Worm (Caenorhabditis elegans) whole organism, mixed stage, embryonic: Measurements from ENCODE around the gene C54F6.18.

Source experiments
- M03D4.4 ChIP-seq: sonication (generic microtip); optimal IDR thresholded peaks from 2 replicates; lab custom pipeline; 2017; ENCODE audit warnings: mild to moderate bottlenecking, missing genetic modification characterization, missing compliant biosample characterization
- blmp-1 ChIP-seq: fragments of 150-350 bp; optimal IDR thresholded peaks from 2 replicates; lab custom pipeline; 2014; ENCODE audit warnings: missing biosample characterization, missing genetic modification characterization
- ceh-39 ChIP-seq: fragments of 150-350 bp; optimal IDR thresholded peaks from 2 replicates; lab custom pipeline; 2014; ENCODE audit warnings: missing biosample characterization, missing genetic modification characterization
- ceh-43 ChIP-seq: fragments of 200-800 bp; sonication (Bioruptor generic); optimal IDR thresholded peaks from 2 replicates; lab custom pipeline; 2018; ENCODE audit warnings: mild to moderate bottlenecking, missing genetic modification characterization, moderate library complexity, missing compliant biosample characterization
- ceh-83 ChIP-seq: fragments of 200-800 bp; sonication (Bioruptor generic); optimal IDR thresholded peaks from 2 replicates; lab custom pipeline; 2018; ENCODE audit warnings: mild to moderate bottlenecking, missing genetic modification characterization, missing compliant biosample characterization
- ces-1 ChIP-seq: fragments of 150-350 bp; optimal IDR thresholded peaks from 2 replicates; lab custom pipeline; 2014; ENCODE audit warnings: missing biosample characterization, missing genetic modification reagents, missing genetic modification characterization
- cnd-1 ChIP-seq: fragments of 200-800 bp; sonication (Bioruptor generic); optimal IDR thresholded peaks from 2 replicates; lab custom pipeline; 2018; ENCODE audit warnings: mild to moderate bottlenecking, missing genetic modification characterization, missing compliant biosample characterization
- drap-1 ChIP-seq: fragments of 200-800 bp; sonication (Bioruptor generic); optimal IDR thresholded peaks from 3 replicates; lab custom pipeline; 2018; ENCODE audit warnings: mild to moderate bottlenecking, missing genetic modification characterization, missing compliant biosample characterization
- elt-1 ChIP-seq: sonication (generic microtip); optimal IDR thresholded peaks from 2 replicates; lab custom pipeline; 2017; ENCODE audit warnings: missing genetic modification characterization, mild to moderate bottlenecking, missing compliant biosample characterization, antibody characterized with exemption, moderate library complexity, borderline replicate concordance; ENCODE audit not compliant: insufficient read depth
- elt-3 ChIP-seq: fragments of 150-350 bp; optimal IDR thresholded peaks from 2 replicates; lab custom pipeline; 2014; ENCODE audit warnings: missing biosample characterization, missing genetic modification characterization
- flh-1 ChIP-seq: fragments of 200-800 bp; sonication (Bioruptor generic); optimal IDR thresholded peaks from 2 replicates; lab custom pipeline; 2018; ENCODE audit warnings: mild to moderate bottlenecking, missing genetic modification characterization, moderate library complexity, missing compliant biosample characterization
- ham-2 ChIP-seq: fragments of 200-800 bp; sonication (Bioruptor generic); optimal IDR thresholded peaks from 2 replicates; lab custom pipeline; 2018; ENCODE audit warnings: mild to moderate bottlenecking, missing genetic modification characterization, missing compliant biosample characterization
- hlh-1 ChIP-seq: fragments of 150-350 bp; optimal IDR thresholded peaks from 2 replicates; lab custom pipeline; 2014; ENCODE audit warnings: missing biosample characterization, missing genetic modification reagents, missing genetic modification characterization
- lin-13 ChIP-seq: fragments of 150-350 bp; optimal IDR thresholded peaks from 2 replicates; lab custom pipeline; 2014; ENCODE audit warnings: missing biosample characterization, missing genetic modification characterization
- lin-32 ChIP-seq: fragments of 200-800 bp; sonication (Bioruptor generic); optimal IDR thresholded peaks from 2 replicates; lab custom pipeline; 2018; ENCODE audit warnings: mild to moderate bottlenecking, missing genetic modification characterization, missing compliant biosample characterization
- lsy-2 ChIP-seq: fragments of 150-350 bp; optimal IDR thresholded peaks from 2 replicates; lab custom pipeline; 2014; ENCODE audit warnings: missing biosample characterization, missing genetic modification characterization
- mab-5 ChIP-seq: fragments of 150-350 bp; optimal IDR thresholded peaks from 2 replicates; lab custom pipeline; 2014; ENCODE audit warnings: missing biosample characterization, missing genetic modification characterization
- mep-1 ChIP-seq: fragments of 150-350 bp; optimal IDR thresholded peaks from 2 replicates; lab custom pipeline; 2017; ENCODE audit warnings: missing biosample characterization, missing genetic modification reagents, missing genetic modification characterization, inconsistent platforms
- mls-2 ChIP-seq: sonication (generic microtip); optimal IDR thresholded peaks from 2 replicates; lab custom pipeline; 2016; ENCODE audit warnings: mild to moderate bottlenecking, missing genetic modification characterization, moderate library complexity, missing compliant biosample characterization
- nhr-2 ChIP-seq: fragments of 150-350 bp; optimal IDR thresholded peaks from 2 replicates; lab custom pipeline; 2014; ENCODE audit warnings: missing biosample characterization, missing genetic modification characterization
- nhr-237 ChIP-seq: fragments of 150-350 bp; optimal IDR thresholded peaks from 2 replicates; lab custom pipeline; 2014; ENCODE audit warnings: missing biosample characterization, missing genetic modification characterization
- nhr-28 ChIP-seq: fragments of 150-350 bp; optimal IDR thresholded peaks from 2 replicates; lab custom pipeline; 2014; ENCODE audit warnings: missing biosample characterization, missing genetic modification characterization
- nhr-76 ChIP-seq: sonication (generic microtip); optimal IDR thresholded peaks from 2 replicates; lab custom pipeline; 2017; ENCODE audit warnings: missing biosample characterization, missing genetic modification characterization
- pha-4 ChIP-seq: fragments of 150-350 bp; optimal IDR thresholded peaks from 2 replicates; lab custom pipeline; 2018; ENCODE audit warnings: missing biosample characterization, missing genetic modification reagents, missing genetic modification characterization
- sem-2 ChIP-seq: fragments of 200-800 bp; sonication (Bioruptor generic); optimal IDR thresholded peaks from 2 replicates; lab custom pipeline; 2018; ENCODE audit warnings: mild to moderate bottlenecking, missing genetic modification characterization, missing compliant biosample characterization
- snpc-4 ChIP-seq: fragments of 150-350 bp; optimal IDR thresholded peaks from 2 replicates; lab custom pipeline; 2014; ENCODE audit warnings: missing biosample characterization, missing genetic modification characterization
- tbx-8 ChIP-seq: fragments of 200-800 bp; sonication (Bioruptor generic); optimal IDR thresholded peaks from 2 replicates; lab custom pipeline; 2018; ENCODE audit warnings: mild to moderate bottlenecking, missing genetic modification characterization, moderate library complexity, missing compliant biosample characterization
- unc-120 ChIP-seq: sonication (generic microtip); optimal IDR thresholded peaks from 2 replicates; lab custom pipeline; 2017; ENCODE audit warnings: missing genetic modification characterization, missing compliant biosample characterization; ENCODE audit not compliant: poor library complexity, severe bottlenecking
- unc-39 ChIP-seq: fragments of 150-350 bp; optimal IDR thresholded peaks from 2 replicates; lab custom pipeline; 2014; ENCODE audit warnings: missing biosample characterization, missing genetic modification characterization
- unc-62 ChIP-seq: fragments of 150-350 bp; optimal IDR thresholded peaks from 2 replicates; lab custom pipeline; 2014; ENCODE audit warnings: missing biosample characterization, missing genetic modification reagents, missing genetic modification characterization
- zip-8 ChIP-seq: fragments of 150-350 bp; optimal IDR thresholded peaks from 2 replicates; lab custom pipeline; 2014; ENCODE audit warnings: missing biosample characterization, missing genetic modification characterization
- ztf-11 ChIP-seq: fragments of 150-350 bp; optimal IDR thresholded peaks from 2 replicates; lab custom pipeline; 2014; ENCODE audit warnings: missing biosample characterization, missing genetic modification characterization

Gene C54F6.18

DNA sequence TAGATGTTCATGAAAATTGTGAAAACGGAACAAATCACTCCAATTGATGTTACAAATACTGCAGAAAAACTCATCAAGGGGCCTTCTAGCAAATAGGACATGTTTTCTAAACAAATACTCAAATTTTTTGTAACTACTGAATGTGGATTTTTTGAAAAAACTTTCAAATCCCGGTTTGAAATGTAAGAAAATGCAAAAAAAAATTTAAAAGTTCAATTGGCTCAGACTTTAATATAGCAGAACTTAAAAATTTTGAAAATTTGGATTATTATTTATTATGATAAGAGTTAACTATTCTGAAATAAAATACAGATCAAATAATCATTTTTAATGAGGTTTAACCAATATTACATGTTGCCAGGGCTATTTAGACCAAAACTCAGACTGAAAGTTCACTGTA, 35.5 kb upstream of the C54F6.18 start, which contains the start of gene srbc-9:
Gene srbc-9 (minus strand): TSS at position 101 of the 400 bp plus-strand sequence.
- TF ChIP-seq elt-1, result no peak
- no peak for TF ChIP-seq pha-4 (tag; lab: Kevin White, UChicago)
- TF ChIP-seq hlh-1 (tag; lab: Kevin White, UChicago), result no peak
- TF ChIP-seq lsy-2, result no peak

DNA sequence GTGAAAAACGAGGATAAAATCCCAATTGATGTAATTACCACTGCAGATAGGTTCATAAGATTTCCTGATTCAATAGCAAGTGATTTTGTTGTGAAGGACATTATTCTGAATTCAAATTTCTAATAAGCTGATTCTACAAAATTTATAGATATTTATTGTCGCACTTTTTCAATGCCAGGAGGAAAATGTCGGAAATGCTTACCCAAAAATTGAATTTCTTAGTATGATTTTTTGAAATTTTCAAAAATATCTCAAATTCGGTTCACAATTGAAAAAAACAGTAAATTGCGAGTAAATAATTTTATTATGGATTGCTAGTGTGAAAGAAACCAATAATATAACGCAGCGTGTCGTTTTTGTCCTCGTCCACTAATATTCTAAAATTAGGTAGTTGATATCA, 32.9 kb upstream of the C54F6.18 start, which contains the start of gene srbc-10:
Gene srbc-10 (minus strand): TSS at position 101 of the 400 bp plus-strand sequence.
- TF ChIP-seq nhr-237 (tag; lab: Kevin White, UChicago) (no peak), lin-13 (no peak), ham-2 (GFP tag; lab: Kevin White, UChicago) (no peak), cnd-1 (no peak), zip-8 (tag; lab: Kevin White, UChicago) (no peak), nhr-2 (tag; lab: Kevin White, UChicago) (no peak), mep-1 (tag; lab: Kevin White, UChicago) (no peak)
- TF ChIP-seq, all 35 proteins: peak for 0

DNA sequence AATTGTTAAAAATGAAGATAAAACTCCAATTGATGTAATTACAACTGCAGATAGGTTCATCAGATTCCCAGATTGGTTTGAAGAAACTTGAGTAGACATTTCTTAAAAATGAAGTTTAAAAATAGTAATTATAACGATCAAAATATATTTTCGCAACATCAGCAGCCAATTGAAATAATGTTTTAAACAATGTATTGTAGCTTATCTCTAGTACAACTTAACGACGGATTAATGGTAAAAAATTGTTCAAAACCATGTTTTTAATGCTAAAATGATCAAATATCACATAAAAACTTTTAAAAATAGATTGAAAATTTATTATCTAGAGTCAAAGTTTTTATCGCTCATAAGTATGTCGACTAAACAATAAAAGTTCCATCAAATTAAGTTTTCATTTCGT, 30.6 kb upstream of the C54F6.18 start, which contains the start of gene srbc-11:
Gene srbc-11 (minus strand): TSS at position 101 of the 400 bp plus-strand sequence.
- TF ChIP-seq unc-120, result no peak
- no peak for TF ChIP-seq snpc-4 (tag; lab: Kevin White, UChicago)
- TF ChIP-seq mls-2 (tag; lab: Kevin White, UChicago), result no peak
- no peak for TF ChIP-seq nhr-76
- TF ChIP-seq ceh-39 (tag; lab: Kevin White, UChicago), result no peak
- TF ChIP-seq drap-1 (GFP tag; lab: Kevin White, UChicago), result no peak
- TF ChIP-seq ces-1, result no peak
- TF ChIP-seq nhr-28 (tag; lab: Kevin White, UChicago), result no peak
- TF ChIP-seq unc-39 (tag; lab: Kevin White, UChicago), result no peak
- TF ChIP-seq blmp-1 (tag; lab: Kevin White, UChicago), result no peak
- no peak for TF ChIP-seq lin-32 (GFP tag; lab: Kevin White, UChicago)
- TF ChIP-seq, all 35 proteins: peak for 0

DNA sequence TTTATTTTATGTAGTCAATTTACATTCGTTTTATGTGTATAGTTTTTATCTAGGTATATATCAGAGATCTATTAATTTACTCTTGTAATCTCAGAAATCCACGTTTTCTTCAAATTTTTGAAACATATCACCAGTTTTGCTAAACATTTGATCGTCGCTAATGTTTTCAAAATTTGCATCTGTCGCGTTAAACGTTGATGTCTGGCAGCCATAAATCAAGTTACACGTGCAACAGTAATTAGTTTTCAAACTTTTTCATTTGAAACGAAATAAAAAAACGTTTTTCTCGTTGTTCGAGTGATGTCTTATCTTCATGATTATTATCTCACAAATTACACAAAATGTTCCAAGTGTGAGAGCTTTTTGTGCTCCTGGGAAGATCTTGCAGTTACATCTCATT, 28.4 kb upstream of the C54F6.18 start, which contains the start of gene srh-79:
Gene srh-79 (plus strand): TSS at position 301 of the 400 bp plus-strand sequence.
- no peak for TF ChIP-seq nhr-2 (tag; lab: Kevin White, UChicago)
- TF ChIP-seq unc-62 (GFP tag; lab: Kevin White, UChicago), result no peak
- TF ChIP-seq lsy-2, result no peak
- no peak for TF ChIP-seq drap-1 (GFP tag; lab: Kevin White, UChicago)
- no peak for TF ChIP-seq lin-13
- no peak for TF ChIP-seq sem-2 (GFP tag; lab: Kevin White, UChicago)
- no peak for TF ChIP-seq lin-32 (GFP tag; lab: Kevin White, UChicago)
- no peak for TF ChIP-seq blmp-1 (tag; lab: Kevin White, UChicago)
- no peak for TF ChIP-seq flh-1
- no peak for TF ChIP-seq ceh-83 (GFP tag; lab: Kevin White, UChicago)
- TF ChIP-seq ceh-43 (GFP tag; lab: Kevin White, UChicago), result no peak
- no peak for TF ChIP-seq elt-1
- no peak for TF ChIP-seq tbx-8
- TF ChIP-seq mab-5 (tag; lab: Kevin White, UChicago), result no peak
- TF ChIP-seq nhr-28 (tag; lab: Kevin White, UChicago), result no peak
- no peak for TF ChIP-seq unc-120
- no peak for TF ChIP-seq nhr-76
- TF ChIP-seq ztf-11 (tag; lab: Kevin White, UChicago), result no peak
- TF ChIP-seq ces-1, result no peak
- no peak for TF ChIP-seq mep-1 (tag; lab: Kevin White, UChicago)

DNA sequence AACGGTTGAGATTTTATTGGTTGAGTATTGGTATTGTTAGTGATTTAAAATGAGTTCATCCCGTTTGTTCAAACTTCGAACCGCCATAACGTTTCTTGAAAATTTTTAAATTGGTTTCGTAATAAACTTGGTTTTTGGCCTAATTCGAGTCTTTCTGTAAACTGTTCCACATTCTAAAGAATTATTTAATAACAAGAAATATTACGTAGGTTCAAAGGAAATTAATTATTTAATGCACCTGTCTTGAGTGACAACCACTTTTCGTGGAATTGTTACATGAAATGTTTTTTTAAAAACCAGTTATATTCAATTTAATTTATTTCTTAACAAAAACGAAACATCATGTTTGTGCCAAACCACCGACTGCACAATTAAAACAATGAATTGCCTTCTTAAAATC, 24.6 kb upstream of the C54F6.18 start:
- TF ChIP-seq M03D4.4 (tag; lab: Kevin White, UChicago), result no peak
- no peak for TF ChIP-seq nhr-2 (tag; lab: Kevin White, UChicago)
- no peak for TF ChIP-seq ztf-11 (tag; lab: Kevin White, UChicago)
- no peak for TF ChIP-seq elt-3 (tag; lab: Kevin White, UChicago)
- no peak for TF ChIP-seq hlh-1 (tag; lab: Kevin White, UChicago)
- no peak for TF ChIP-seq ceh-83 (GFP tag; lab: Kevin White, UChicago)
- TF ChIP-seq zip-8 (tag; lab: Kevin White, UChicago), result no peak
- no peak for TF ChIP-seq nhr-237 (tag; lab: Kevin White, UChicago)
